Worm (Caenorhabditis elegans) whole organism, L1 larva: Measurements from ENCODE around the gene sru-1.

Source experiments
- C16A3.4 ChIP-seq: fragments of 150-350 bp; optimal IDR thresholded peaks from 2 replicates; lab custom pipeline; 2014; ENCODE audit warnings: missing biosample characterization, missing genetic modification characterization
- C34B4.2 ChIP-seq: sonication (generic microtip); optimal IDR thresholded peaks from 2 replicates; lab custom pipeline; 2017; ENCODE audit warnings: mild to moderate bottlenecking, missing genetic modification characterization, missing compliant biosample characterization
- aha-1 ChIP-seq: fragments of 150-350 bp; optimal IDR thresholded peaks from 2 replicates; lab custom pipeline; 2014; ENCODE audit warnings: missing biosample characterization, missing genetic modification characterization
- aly-2 ChIP-seq: fragments of 150-350 bp; optimal IDR thresholded peaks from 2 replicates; lab custom pipeline; 2014; ENCODE audit warnings: missing biosample characterization, missing genetic modification characterization
- ama-1 ChIP-seq: fragments of 150-350 bp; optimal IDR thresholded peaks from 2 replicates; lab custom pipeline; 2014
- ceh-63 ChIP-seq: fragments of 200-800 bp; sonication (Bioruptor generic); optimal IDR thresholded peaks from 2 replicates; lab custom pipeline; 2018; ENCODE audit warnings: mild to moderate bottlenecking, missing genetic modification characterization, missing compliant biosample characterization
- ceh-82 ChIP-seq, 3 experiments: fragments of 150-350 bp in 1 of 3; sonication (generic microtip) in 2 of 3; optimal IDR thresholded peaks; 2 replicates each; lab custom pipeline; 2014 to 2017; ENCODE audit warnings: missing biosample characterization in 3 of 3, missing genetic modification characterization in 3 of 3
- ceh-90 ChIP-seq: sonication (generic microtip); optimal IDR thresholded peaks from 2 replicates; lab custom pipeline; 2016; ENCODE audit warnings: missing genetic modification characterization, missing compliant biosample characterization
- ces-1 ChIP-seq: fragments of 150-350 bp; optimal IDR thresholded peaks from 2 replicates; lab custom pipeline; 2014; ENCODE audit warnings: missing biosample characterization, missing genetic modification reagents, missing genetic modification characterization
- efl-1 ChIP-seq, 4 experiments: fragments of 150-350 bp; optimal IDR thresholded peaks in 3 of 4; peaks in 1 of 4; 1 replicate in 1 of 4; 2 replicates in 3 of 4; lab custom pipeline; 2014; ENCODE audit warnings: missing biosample characterization in 2 of 4, missing genetic modification characterization in 2 of 4, missing genetic modification reagents in 2 of 4
- egl-13 ChIP-seq: sonication (generic microtip); optimal IDR thresholded peaks from 2 replicates; lab custom pipeline; 2016; ENCODE audit warnings: missing genotype, missing genetic modification reagents, missing genetic modification characterization, missing compliant biosample characterization
- elt-3 ChIP-seq, 6 experiments: fragments of 150-350 bp in 1 of 6; sonication (generic microtip); optimal IDR thresholded peaks; 2 replicates each; lab custom pipeline; 2017 to 2018; ENCODE audit warnings: missing biosample characterization in 6 of 6, missing genetic modification characterization in 6 of 6, inconsistent platforms in 1 of 6
- ets-5 ChIP-seq: fragments of 200-800 bp; sonication (Bioruptor generic); IDR thresholded peaks from 2 replicates; pipeline ENCODE4 v1.3.6; 2022; ENCODE audit warnings: missing genetic modification characterization, missing compliant biosample characterization
- fkh-10 ChIP-seq: sonication (generic microtip); optimal IDR thresholded peaks from 2 replicates; lab custom pipeline; 2017; ENCODE audit warnings: missing biosample characterization, missing genetic modification reagents, missing genetic modification characterization
- fkh-4 ChIP-seq: sonication (generic microtip); optimal IDR thresholded peaks from 2 replicates; lab custom pipeline; 2016; ENCODE audit warnings: missing compliant biosample characterization, missing genetic modification characterization, borderline replicate concordance
- fkh-8 ChIP-seq: sonication (generic microtip); optimal IDR thresholded peaks from 2 replicates; lab custom pipeline; 2016; ENCODE audit warnings: mild to moderate bottlenecking, missing genetic modification characterization, missing compliant biosample characterization
- fos-1 ChIP-seq: fragments of 150-350 bp; optimal IDR thresholded peaks from 2 replicates; lab custom pipeline; 2014; ENCODE audit warnings: missing biosample characterization, missing genetic modification characterization
- hpl-2 ChIP-seq: fragments of 150-350 bp; optimal IDR thresholded peaks from 2 replicates; lab custom pipeline; 2014; ENCODE audit warnings: missing biosample characterization, missing genetic modification reagents, missing genetic modification characterization
- isw-1 ChIP-seq: fragments of 200-800 bp; sonication (Bioruptor generic); IDR thresholded peaks from 2 replicates; pipeline ENCODE4 v1.3.6; 2022; ENCODE audit warnings: missing genetic modification characterization, missing compliant biosample characterization
- jun-1 ChIP-seq: fragments of 150-350 bp; optimal IDR thresholded peaks from 2 replicates; lab custom pipeline; 2014; ENCODE audit warnings: missing biosample characterization, missing genetic modification reagents, missing genetic modification characterization
- lin-35 ChIP-seq, 2 experiments: fragments of 150-350 bp; optimal IDR thresholded peaks; 2 replicates each; lab custom pipeline; 2014; ENCODE audit warnings: missing biosample characterization in 2 of 2, missing genetic modification characterization in 2 of 2, missing genetic modification reagents in 2 of 2
- lsy-2 ChIP-seq, 2 experiments: fragments of 150-350 bp; optimal IDR thresholded peaks; 2 replicates each; lab custom pipeline; 2014; ENCODE audit warnings: missing biosample characterization in 2 of 2, missing genetic modification characterization in 2 of 2
- mdl-1 ChIP-seq, 2 experiments: fragments of 150-350 bp; optimal IDR thresholded peaks; 2 replicates each; lab custom pipeline; 2014 to 2017; ENCODE audit warnings: missing biosample characterization in 2 of 2, missing genetic modification characterization in 2 of 2, inconsistent platforms in 1 of 2
- mef-2 ChIP-seq: fragments of 150-350 bp; optimal IDR thresholded peaks from 2 replicates; lab custom pipeline; 2014; ENCODE audit warnings: missing biosample characterization, missing genetic modification characterization
- mep-1 ChIP-seq: fragments of 150-350 bp; optimal IDR thresholded peaks from 2 replicates; lab custom pipeline; 2014; ENCODE audit warnings: missing biosample characterization, missing genetic modification characterization
- nhr-11 ChIP-seq: fragments of 150-350 bp; optimal IDR thresholded peaks from 2 replicates; lab custom pipeline; 2014; ENCODE audit warnings: missing biosample characterization, missing genetic modification characterization
- nhr-12 ChIP-seq: sonication (generic microtip); optimal IDR thresholded peaks from 2 replicates; lab custom pipeline; 2017; ENCODE audit warnings: missing biosample characterization, missing genetic modification characterization
- nhr-19 ChIP-seq: fragments of 200-800 bp; sonication (Bioruptor generic); conservative IDR thresholded peaks from 2 replicates; pipeline ENCODE4 v1.3.6; 2022; ENCODE audit warnings: missing genetic modification characterization, missing compliant biosample characterization
- nhr-20 ChIP-seq: sonication (generic microtip); optimal IDR thresholded peaks from 2 replicates; lab custom pipeline; 2016; ENCODE audit warnings: mild to moderate bottlenecking, missing genetic modification characterization, missing compliant biosample characterization
- nhr-237 ChIP-seq: fragments of 150-350 bp; optimal IDR thresholded peaks from 2 replicates; lab custom pipeline; 2014; ENCODE audit warnings: missing biosample characterization, missing genetic modification characterization
- nhr-47 ChIP-seq: sonication (generic microtip); optimal IDR thresholded peaks from 2 replicates; lab custom pipeline; 2016; ENCODE audit warnings: mild to moderate bottlenecking, missing genetic modification characterization, moderate library complexity, missing compliant biosample characterization
- nhr-76 ChIP-seq: sonication (generic microtip); optimal IDR thresholded peaks from 2 replicates; lab custom pipeline; 2017; ENCODE audit warnings: missing biosample characterization, missing genetic modification characterization
- nhr-77 ChIP-seq: fragments of 150-350 bp; optimal IDR thresholded peaks from 2 replicates; lab custom pipeline; 2014; ENCODE audit warnings: missing biosample characterization, missing genetic modification characterization
- nhr-85 ChIP-seq: sonication (generic microtip); peaks from one replicate; lab custom pipeline; 2016; ENCODE audit warnings: missing genetic modification characterization, inconsistent platforms, missing compliant biosample characterization
- pax-3 ChIP-seq: fragments of 200-800 bp; sonication (Bioruptor generic); optimal IDR thresholded peaks from 2 replicates; lab custom pipeline; 2018; ENCODE audit warnings: mild to moderate bottlenecking, missing genetic modification characterization, moderate library complexity, missing compliant biosample characterization
- pqm-1 ChIP-seq: sonication (generic microtip); optimal IDR thresholded peaks from 3 replicates; lab custom pipeline; 2017; ENCODE audit warnings: missing biosample characterization, missing genetic modification characterization
- skn-1 ChIP-seq: fragments of 150-350 bp; optimal IDR thresholded peaks from 2 replicates; lab custom pipeline; 2014; ENCODE audit warnings: missing biosample characterization, missing genetic modification characterization
- snu-23 ChIP-seq: sonication (generic microtip); optimal IDR thresholded peaks from 2 replicates; lab custom pipeline; 2016; ENCODE audit warnings: missing genetic modification characterization, missing compliant biosample characterization
- sox-4 ChIP-seq: sonication (generic microtip); optimal IDR thresholded peaks from 2 replicates; lab custom pipeline; 2016; ENCODE audit warnings: missing genetic modification characterization, missing compliant biosample characterization
- sptf-1 ChIP-seq: fragments of 150-350 bp; optimal IDR thresholded peaks from 2 replicates; lab custom pipeline; 2014; ENCODE audit warnings: missing biosample characterization, missing genetic modification characterization
- swsn-7 ChIP-seq: sonication (generic microtip); optimal IDR thresholded peaks from 2 replicates; lab custom pipeline; 2016; ENCODE audit warnings: missing genetic modification characterization, missing compliant biosample characterization
- unc-130 ChIP-seq: fragments of 150-350 bp; optimal IDR thresholded peaks from 2 replicates; lab custom pipeline; 2017; ENCODE audit warnings: missing biosample characterization, missing genetic modification characterization, inconsistent platforms
- unc-62 ChIP-seq: fragments of 150-350 bp; optimal IDR thresholded peaks from 2 replicates; lab custom pipeline; 2014; ENCODE audit warnings: missing biosample characterization, missing genetic modification reagents, missing genetic modification characterization
- unc-86 ChIP-seq: sonication (generic microtip); optimal IDR thresholded peaks from 2 replicates; lab custom pipeline; 2016; ENCODE audit warnings: missing genetic modification characterization, missing compliant biosample characterization
- unc-98 ChIP-seq: fragments of 200-800 bp; sonication (Bioruptor generic); IDR thresholded peaks from 2 replicates; pipeline ENCODE4 v1.3.6; 2022; ENCODE audit warnings: missing genetic modification characterization, missing compliant biosample characterization
- zip-4 ChIP-seq: fragments of 200-800 bp; sonication (Bioruptor generic); optimal IDR thresholded peaks from 2 replicates; lab custom pipeline; 2018; ENCODE audit warnings: mild to moderate bottlenecking, missing genetic modification characterization, moderate library complexity, missing compliant biosample characterization
- ztf-11 ChIP-seq, 2 experiments: sonication (generic microtip); optimal IDR thresholded peaks; 2 replicates each; lab custom pipeline; 2016 to 2017; ENCODE audit warnings: missing genetic modification characterization in 2 of 2, missing biosample characterization in 1 of 2, missing compliant biosample characterization in 1 of 2
- ztf-4 ChIP-seq: fragments of 150-350 bp; optimal IDR thresholded peaks from 2 replicates; lab custom pipeline; 2014; ENCODE audit warnings: missing biosample characterization, missing genetic modification characterization

The sru-1 gene

ce11 chrIV:9444417-9445026 is 43.9 kb upstream of the sru-1 start (continued):
- TF ChIP-seq ces-1 (GFP tag; lab: Kevin White, UChicago) (no peak), fkh-10 (GFP tag; lab: Kevin White, UChicago) (peak; percentile 87), skn-1 (tag; lab: Kevin White, UChicago) (peak; percentile 78), mef-2 (tag; lab: Kevin White, UChicago) (peak; percentile 47), mdl-1 (tag; optimal IDR thresholded peaks at IDR 0.05; lab: Kevin White, UChicago) (peak in 1 of 2 experiments; percentile 91), snu-23 (GFP tag; lab: Kevin White, UChicago) (peak; percentile 97), sox-4 (tag; lab: Kevin White, UChicago) (peak; percentile 80), fos-1 (tag; lab: Kevin White, UChicago) (peak; percentile 89), ztf-4 (tag; lab: Kevin White, UChicago) (peak; percentile 83), aly-2 (tag; lab: Kevin White, UChicago) (peak; percentile 93), pax-3 (tag; lab: Kevin White, UChicago) (peak; percentile 85), nhr-77 (peak; percentile 96), nhr-19 (GFP tag; lab: Robert Waterston, UW) (peak; percentile 96), swsn-7 (tag; lab: Kevin White, UChicago) (peak; percentile 96), isw-1 (GFP tag; lab: Robert Waterston, UW) (peak; percentile 84), ceh-63 (GFP tag; lab: Kevin White, UChicago) (no peak), nhr-47 (peak; percentile 97), ets-5 (GFP tag; lab: Robert Waterston, UW) (no peak), jun-1 (tag; lab: Kevin White, UChicago) (peak; percentile 95), lin-35 (GFP tag; optimal IDR thresholded peaks at IDR 0.05; lab: Kevin White, UChicago) (peak; percentile 83 to 88), aha-1 (tag; lab: Kevin White, UChicago) (peak; percentile 22), unc-98 (GFP tag; lab: Robert Waterston, UW) (0 out of 2 replicates have a peak, but pooled peaks have one; percentile 19), ceh-82 (tag; optimal IDR thresholded peaks at IDR 0.05; lab: Kevin White, UChicago) (peak; percentile 74 to 87 (median 85)), nhr-12 (no peak), C16A3.4 (tag; lab: Kevin White, UChicago) (peak; percentile 92), hpl-2 (GFP tag; lab: Kevin White, UChicago) (peak; percentile 88), fkh-8 (tag; lab: Kevin White, UChicago) (peak; percentile 94), nhr-237 (tag; lab: Kevin White, UChicago) (peak; percentile 87), unc-130 (peak; percentile 76), egl-13 (tag; lab: Kevin White, UChicago) (peak; percentile 93), C34B4.2 (no peak), lsy-2 (tag; optimal IDR thresholded peaks at IDR 0.05; lab: Kevin White, UChicago) (peak; percentile 87 to 90), elt-3 (tag; optimal IDR thresholded peaks at IDR 0.05; lab: Kevin White, UChicago) (peak in 4 of 6 experiments; percentile 41 to 80 (median 65)), nhr-76 (tag; lab: Kevin White, UChicago) (peak; percentile 25), unc-62 (GFP tag; lab: Kevin White, UChicago) (peak; percentile 40), mep-1 (tag; lab: Kevin White, UChicago) (peak; percentile 90)

- no peak for TF ChIP-seq isw-1 (GFP tag; lab: Robert Waterston, UW)
Observed at ce11 chrIV:9445407-9445806, 43.0 kb upstream of the sru-1 start, which contains the start of gene hsp-12.3. Gene hsp-12.3 (minus strand): TSS chrIV:9445507.

- TF ChIP-seq lsy-2 (tag; optimal IDR thresholded peaks at IDR 0.05; lab: Kevin White, UChicago) (peak; percentile 17 to 75), nhr-47 (no peak), unc-86 (tag; lab: Kevin White, UChicago) (no peak), aly-2 (tag; lab: Kevin White, UChicago) (no peak), ama-1 (lab: Kevin White, UChicago) (no peak), ces-1 (GFP tag; lab: Kevin White, UChicago) (no peak), pqm-1 (no peak), ztf-11 (tag; optimal IDR thresholded peaks at IDR 0.05; lab: Kevin White, UChicago) (no peak), fkh-4 (no peak), zip-4 (GFP tag; lab: Kevin White, UChicago) (no peak), C34B4.2 (no peak), lin-35 (GFP tag; optimal IDR thresholded peaks at IDR 0.05; lab: Kevin White, UChicago) (no peak), nhr-85 (tag; lab: Kevin White, UChicago) (no peak), nhr-20 (tag; lab: Kevin White, UChicago) (no peak), nhr-76 (tag; lab: Kevin White, UChicago) (no peak), isw-1 (GFP tag; lab: Robert Waterston, UW) (no peak), sptf-1 (tag; lab: Kevin White, UChicago) (no peak), mef-2 (tag; lab: Kevin White, UChicago) (peak; percentile 19), efl-1 (optimal IDR thresholded peaks at IDR 0.05; lab: Kevin White, UChicago) (no peak), efl-1 (GFP tag; optimal IDR thresholded peaks at IDR 0.05 in 1 of 2; lab: Kevin White, UChicago) (peak in 1 of 2 experiments; percentile 88), mdl-1 (tag; optimal IDR thresholded peaks at IDR 0.05; lab: Kevin White, UChicago) (peak in 1 of 2 experiments; percentile 31), ceh-90 (tag; lab: Kevin White, UChicago) (no peak), nhr-11 (tag; lab: Kevin White, UChicago) (no peak)
Observed at ce11 chrIV:9447209-9447608, 41.2 kb upstream of the sru-1 start, which contains the start of gene hsp-12.6. Gene hsp-12.6 (minus strand): TSS chrIV:9447228.
